Worm (Caenorhabditis elegans) whole organism, L4 larva: ENCODE data around the gene Y41G9A.6.
A peak's percentile ranks its signal among the peaks of the same experiment; 100 is the strongest.

Experiments
- F10B5.3 ChIP-seq: sonication (generic microtip); optimal IDR thresholded peaks from 2 replicates; lab custom pipeline; 2016; ENCODE audit warnings: mild to moderate bottlenecking, missing genetic modification characterization, missing compliant biosample characterization
- F26F4.8 ChIP-seq: fragments of 200-800 bp; sonication (Bioruptor generic); conservative IDR thresholded peaks from 2 replicates; pipeline ENCODE4 v1.3.6; 2022; ENCODE audit warnings: missing genetic modification characterization, missing compliant biosample characterization
- F44E2.7 ChIP-seq: fragments of 200-800 bp; sonication (Bioruptor generic); IDR thresholded peaks from 2 replicates; pipeline ENCODE4 v2.1.2; 2022; ENCODE audit warnings: missing genetic modification characterization, missing compliant biosample characterization
- Y105C5A.15 ChIP-seq: fragments of 200-800 bp; sonication (Bioruptor generic); IDR thresholded peaks from 2 replicates; pipeline ENCODE4 v1.3.6; 2022; ENCODE audit warnings: missing genetic modification characterization, missing compliant biosample characterization
- ZK337.2 ChIP-seq: fragments of 200-800 bp; sonication (Bioruptor generic); IDR thresholded peaks from 2 replicates; pipeline ENCODE4 v1.3.6; 2022; ENCODE audit warnings: missing genetic modification reagents, missing genetic modification characterization, missing compliant biosample characterization
- aha-1 ChIP-seq: fragments of 150-350 bp; peaks from one replicate; lab custom pipeline; 2014; ENCODE audit warnings: missing biosample characterization, missing genetic modification characterization
- aly-2 ChIP-seq: sonication (generic microtip); optimal IDR thresholded peaks from 2 replicates; lab custom pipeline; 2018; ENCODE audit warnings: missing biosample characterization, missing genetic modification characterization
- ama-1 ChIP-seq: fragments of 150-350 bp; optimal IDR thresholded peaks from 2 replicates; lab custom pipeline; 2014; ENCODE audit warnings: inconsistent platforms, mixed read lengths
- ceh-32 ChIP-seq: sonication (generic microtip); optimal IDR thresholded peaks from 2 replicates; lab custom pipeline; 2016; ENCODE audit warnings: mild to moderate bottlenecking, missing genetic modification characterization, missing compliant biosample characterization; ENCODE audit not compliant: poor library complexity
- ceh-62 ChIP-seq: sonication (generic microtip); optimal IDR thresholded peaks from 2 replicates; lab custom pipeline; 2017; ENCODE audit warnings: missing biosample characterization, missing genetic modification characterization
- ces-1 ChIP-seq: fragments of 150-350 bp; sonication (generic microtip); optimal IDR thresholded peaks from 4 replicates; lab custom pipeline; 2014; ENCODE audit warnings: missing biosample characterization, missing genetic modification reagents, missing genetic modification characterization
- cey-2 ChIP-seq: sonication (generic microtip); optimal IDR thresholded peaks from 3 replicates; lab custom pipeline; 2017; ENCODE audit warnings: missing genetic modification characterization, mild to moderate bottlenecking, missing compliant biosample characterization, antibody characterized with exemption, borderline replicate concordance; ENCODE audit not compliant: insufficient read depth
- daf-16 ChIP-seq, 3 experiments: sonication (generic microtip); optimal IDR thresholded peaks; 2 replicates each; lab custom pipeline; 2016 to 2017; ENCODE audit warnings: missing genetic modification characterization in 3 of 3, missing genetic modification reagents in 3 of 3, mild to moderate bottlenecking in 2 of 3, missing compliant biosample characterization in 2 of 3, missing biosample characterization in 1 of 3, moderate library complexity in 1 of 3
- daf-19 ChIP-seq: fragments of 200-800 bp; sonication (Bioruptor generic); conservative IDR thresholded peaks from 2 replicates; pipeline ENCODE4 v1.3.6; 2022; ENCODE audit warnings: missing genetic modification characterization, missing compliant biosample characterization
- dmd-6 ChIP-seq: fragments of 200-800 bp; sonication (Bioruptor generic); IDR thresholded peaks from 2 replicates; pipeline ENCODE4 v1.3.6; 2022; ENCODE audit warnings: missing genetic modification reagents, missing genetic modification characterization, missing compliant biosample characterization
- dmd-8 ChIP-seq: fragments of 200-800 bp; sonication (Bioruptor generic); IDR thresholded peaks from 2 replicates; pipeline ENCODE4 v1.3.6; 2022; ENCODE audit warnings: missing genetic modification characterization, missing compliant biosample characterization
- dmd-9 ChIP-seq: fragments of 200-800 bp; sonication (Bioruptor generic); IDR thresholded peaks from 2 replicates; pipeline ENCODE4 v1.3.6; 2022; ENCODE audit warnings: missing genetic modification reagents, missing genetic modification characterization, missing compliant biosample characterization
- duxl-1 ChIP-seq: sonication (generic microtip); optimal IDR thresholded peaks from 2 replicates; lab custom pipeline; 2016; ENCODE audit warnings: mild to moderate bottlenecking, missing genetic modification characterization, moderate library complexity, missing compliant biosample characterization; ENCODE audit not compliant: poor library complexity
- fos-1 ChIP-seq: fragments of 150-350 bp; optimal IDR thresholded peaks from 2 replicates; lab custom pipeline; 2014; ENCODE audit warnings: missing biosample characterization, missing genetic modification characterization
- gei-8 ChIP-seq: fragments of 200-800 bp; sonication (Bioruptor generic); optimal IDR thresholded peaks from 2 replicates; lab custom pipeline; 2018; ENCODE audit warnings: mild to moderate bottlenecking, missing genetic modification characterization, missing compliant biosample characterization
- hmg-1.1 ChIP-seq: fragments of 200-800 bp; sonication (Bioruptor generic); IDR thresholded peaks from 2 replicates; pipeline ENCODE4 v1.3.6; 2022; ENCODE audit warnings: missing genetic modification reagents, missing genetic modification characterization, missing compliant biosample characterization
- lin-1 ChIP-seq: fragments of 200-800 bp; sonication (Bioruptor generic); IDR thresholded peaks from 2 replicates; pipeline ENCODE4 v1.3.6; 2022; ENCODE audit warnings: missing genetic modification reagents, missing genetic modification characterization, missing compliant biosample characterization
- lin-15B ChIP-seq: fragments of 150-350 bp; sonication (generic microtip); optimal IDR thresholded peaks from 3 replicates; lab custom pipeline; 2014; ENCODE audit warnings: missing biosample characterization, missing genetic modification characterization
- lin-38 ChIP-seq: fragments of 200-800 bp; sonication (Bioruptor generic); IDR thresholded peaks from 2 replicates; pipeline ENCODE4 v1.3.6; 2022; ENCODE audit warnings: missing genetic modification reagents, missing genetic modification characterization, missing compliant biosample characterization
- madf-5 ChIP-seq, 2 experiments: fragments of 200-800 bp; sonication (Bioruptor generic); IDR thresholded peaks; 2 replicates each; pipeline ENCODE4 v1.3.6; 2022; ENCODE audit warnings: missing compliant biosample characterization in 2 of 2, missing genetic modification characterization in 2 of 2
- madf-9 ChIP-seq: fragments of 200-800 bp; sonication (Bioruptor generic); conservative IDR thresholded peaks from 2 replicates; pipeline ENCODE4 v1.3.6; 2022; ENCODE audit warnings: missing genetic modification reagents, missing genetic modification characterization, missing compliant biosample characterization
- mep-1 ChIP-seq: fragments of 150-350 bp; sonication (generic microtip); optimal IDR thresholded peaks from 3 replicates; lab custom pipeline; 2014; ENCODE audit warnings: missing biosample characterization, missing genetic modification characterization
- mxl-2 ChIP-seq: fragments of 200-800 bp; sonication (Bioruptor generic); conservative IDR thresholded peaks from 2 replicates; pipeline ENCODE4 v1.3.6; 2022; ENCODE audit warnings: missing genetic modification reagents, missing genetic modification characterization, missing compliant biosample characterization
- nhr-10 ChIP-seq: fragments of 150-350 bp; optimal IDR thresholded peaks from 2 replicates; lab custom pipeline; 2014; ENCODE audit warnings: missing biosample characterization, missing genetic modification characterization
- nhr-11 ChIP-seq: fragments of 150-350 bp; optimal IDR thresholded peaks from 2 replicates; lab custom pipeline; 2014; ENCODE audit warnings: missing biosample characterization, missing genetic modification characterization
- nhr-111 ChIP-seq: fragments of 200-800 bp; sonication (Bioruptor generic); optimal IDR thresholded peaks from 2 replicates; lab custom pipeline; 2018; ENCODE audit warnings: mild to moderate bottlenecking, missing genetic modification characterization, missing compliant biosample characterization
- nhr-28 ChIP-seq: fragments of 150-350 bp; optimal IDR thresholded peaks from 2 replicates; lab custom pipeline; 2014; ENCODE audit warnings: missing biosample characterization, missing genetic modification characterization
- nhr-48 ChIP-seq: sonication (generic microtip); optimal IDR thresholded peaks from 2 replicates; lab custom pipeline; 2016; ENCODE audit warnings: mild to moderate bottlenecking, missing genetic modification characterization, missing compliant biosample characterization
- nhr-6 ChIP-seq: fragments of 150-350 bp; optimal IDR thresholded peaks from 2 replicates; lab custom pipeline; 2014; ENCODE audit warnings: missing biosample characterization, missing genetic modification characterization
- nhr-76 ChIP-seq: fragments of 150-350 bp; optimal IDR thresholded peaks from 2 replicates; lab custom pipeline; 2014; ENCODE audit warnings: missing biosample characterization, missing genetic modification characterization
- pqm-1 ChIP-seq: sonication (generic microtip); optimal IDR thresholded peaks from 2 replicates; lab custom pipeline; 2017; ENCODE audit warnings: missing biosample characterization, missing genetic modification characterization
- rbr-2 ChIP-seq: sonication (generic microtip); optimal IDR thresholded peaks from 2 replicates; lab custom pipeline; 2016; ENCODE audit warnings: missing genotype, missing genetic modification characterization, missing compliant biosample characterization
- saeg-2 ChIP-seq: fragments of 200-800 bp; sonication (Bioruptor generic); IDR thresholded peaks from 2 replicates; pipeline ENCODE4 v1.3.6; 2022; ENCODE audit warnings: missing genetic modification reagents, missing genetic modification characterization, missing compliant biosample characterization
- sdz-12 ChIP-seq: fragments of 200-800 bp; sonication (Bioruptor generic); optimal IDR thresholded peaks from 2 replicates; lab custom pipeline; 2018; ENCODE audit warnings: mild to moderate bottlenecking, missing genetic modification characterization, missing compliant biosample characterization
- set-16 ChIP-seq: fragments of 200-800 bp; sonication (Bioruptor generic); IDR thresholded peaks from 2 replicates; pipeline ENCODE4 v1.3.6; 2022; ENCODE audit warnings: missing genetic modification reagents, missing genetic modification characterization, missing compliant biosample characterization
- skn-1 ChIP-seq: fragments of 150-350 bp; optimal IDR thresholded peaks from 2 replicates; lab custom pipeline; 2014; ENCODE audit warnings: missing biosample characterization, missing genetic modification characterization
- snpc-1.2 ChIP-seq: fragments of 200-800 bp; sonication (Bioruptor generic); IDR thresholded peaks from 2 replicates; pipeline ENCODE4 v1.3.6; 2022; ENCODE audit warnings: missing genetic modification reagents, missing genetic modification characterization, missing compliant biosample characterization
- spr-1 ChIP-seq: sonication (generic microtip); optimal IDR thresholded peaks from 2 replicates; lab custom pipeline; 2016; ENCODE audit warnings: mild to moderate bottlenecking, missing genetic modification characterization, missing compliant biosample characterization
- spr-3 ChIP-seq: fragments of 200-800 bp; sonication (Bioruptor generic); optimal IDR thresholded peaks from 2 replicates; lab custom pipeline; 2018; ENCODE audit warnings: mild to moderate bottlenecking, missing genetic modification characterization, missing compliant biosample characterization
- tag-97 ChIP-seq: fragments of 200-800 bp; sonication (Bioruptor generic); IDR thresholded peaks from 2 replicates; pipeline ENCODE4 v1.3.6; 2022; ENCODE audit warnings: missing genetic modification characterization, missing compliant biosample characterization
- unc-62 ChIP-seq, 3 experiments: fragments of 150-350 bp in 1 of 3; sonication (generic microtip); optimal IDR thresholded peaks in 2 of 3; peaks in 1 of 3; 1 replicate in 1 of 3; 2 replicates in 2 of 3; lab custom pipeline; 2014 to 2017; ENCODE audit warnings: missing biosample characterization in 3 of 3, missing genetic modification characterization in 3 of 3, missing genetic modification reagents in 3 of 3, missing genotype in 1 of 3
- zip-11 ChIP-seq: fragments of 200-800 bp; sonication (Bioruptor generic); IDR thresholded peaks from 2 replicates; pipeline ENCODE4 v1.3.6; 2022; ENCODE audit warnings: missing genetic modification characterization, missing compliant biosample characterization
- ztf-11 ChIP-seq: fragments of 150-350 bp; optimal IDR thresholded peaks from 2 replicates; lab custom pipeline; 2014; ENCODE audit warnings: missing biosample characterization, missing genetic modification characterization

Gene Y41G9A.6

ce11 chrX:2999652-3000051, 4.0 kb downstream of the Y41G9A.6 start, which contains the start of gene Y41G9A.17:
Y41G9A.17 (minus strand) TSS chrX:2999752.
- TF ChIP-seq nhr-6 (no peak), snpc-1.2 (GFP tag; lab: Robert Waterston, UW) (no peak)

- TF ChIP-seq lin-15B (tag; lab: Kevin White, UChicago) (no peak), nhr-28 (peak; percentile 92), unc-62 (GFP tag; optimal IDR thresholded peaks at IDR 0.05 in 1 of 2; lab: Kevin White, UChicago) (peak; percentile 87 to 99), unc-62 (tag; optimal IDR thresholded peaks at IDR 0.05; lab: Kevin White, UChicago) (peak; percentile 81), gei-8 (peak; percentile 62), ces-1 (GFP tag; lab: Kevin White, UChicago) (peak; percentile 97), madf-9 (peak; percentile 97), cey-2 (tag; lab: Kevin White, UChicago) (peak; percentile 59), hmg-1.1 (GFP tag; lab: Robert Waterston, UW) (peak; percentile 100), nhr-10 (peak; percentile 98), dmd-8 (GFP tag; lab: Robert Waterston, UW) (peak; percentile 87), sdz-12 (GFP tag; lab: Kevin White, UChicago) (no peak), mep-1 (tag; lab: Kevin White, UChicago) (peak; percentile 100), F44E2.7 (GFP tag; lab: Robert Waterston, UW) (no peak), madf-5 (GFP tag; IDR thresholded peaks at IDR 0.05; lab: Robert Waterston, UW) (peak; percentile 31 to 93; a peak in 3 of 4 replicates), dmd-9 (peak; percentile 74), spr-3 (GFP tag; lab: Kevin White, UChicago) (peak; percentile 98), skn-1 (tag; lab: Kevin White, UChicago) (no peak), daf-19 (GFP tag; lab: Robert Waterston, UW) (no peak), duxl-1 (tag; lab: Kevin White, UChicago) (peak; percentile 99), ztf-11 (tag; lab: Kevin White, UChicago) (peak; percentile 60), Y105C5A.15 (GFP tag; lab: Robert Waterston, UW) (peak; percentile 82; the same call in 1 of the 2 replicates), nhr-111 (GFP tag; lab: Kevin White, UChicago) (peak; percentile 50), snpc-1.2 (GFP tag; lab: Robert Waterston, UW) (no peak), ama-1 (lab: Kevin White, UChicago) (no peak), set-16 (GFP tag; lab: Robert Waterston, UW) (no peak), spr-1 (tag; lab: Kevin White, UChicago) (peak; percentile 98), zip-11 (0 out of 2 replicates have a peak, but pooled peaks have one; percentile 25), daf-16 (GFP tag; optimal IDR thresholded peaks at IDR 0.05; lab: Kevin White, UChicago) (peak; percentile 96 to 99), daf-16 (tag; optimal IDR thresholded peaks at IDR 0.05; lab: Kevin White, UChicago) (peak; percentile 97), tag-97 (peak; percentile 90; the same call in 1 of the 2 replicates), pqm-1 (tag; lab: Kevin White, UChicago) (peak; percentile 60), F10B5.3 (peak; percentile 97), aly-2 (tag; lab: Kevin White, UChicago) (no peak), mxl-2 (GFP tag; lab: Robert Waterston, UW) (peak; percentile 84), lin-38 (GFP tag; lab: Robert Waterston, UW) (peak; percentile 86), nhr-76 (tag; lab: Kevin White, UChicago) (peak; percentile 90), lin-1 (peak; percentile 75), nhr-48 (tag; lab: Kevin White, UChicago) (peak; percentile 96), ZK337.2 (GFP tag; lab: Robert Waterston, UW) (peak; percentile 94), dmd-6 (peak; percentile 97), ceh-32 (peak; percentile 91), fos-1 (peak; percentile 89), ceh-62 (tag; lab: Kevin White, UChicago) (no peak), saeg-2 (GFP tag; lab: Robert Waterston, UW) (peak; percentile 97), rbr-2 (tag; lab: Kevin White, UChicago) (peak; percentile 99), F26F4.8 (0 out of 2 replicates have a peak, but pooled peaks have one; percentile 32), aha-1 (tag; lab: Kevin White, UChicago) (peak; percentile 100), nhr-11 (peak; percentile 98)
These were observed 6.6 kb downstream of the Y41G9A.6 start for ce11 chrX:2996976-2997399.
